5 fruit fly cellular contexts compared by ENCODE assay signal in the genomic region with DNA sequence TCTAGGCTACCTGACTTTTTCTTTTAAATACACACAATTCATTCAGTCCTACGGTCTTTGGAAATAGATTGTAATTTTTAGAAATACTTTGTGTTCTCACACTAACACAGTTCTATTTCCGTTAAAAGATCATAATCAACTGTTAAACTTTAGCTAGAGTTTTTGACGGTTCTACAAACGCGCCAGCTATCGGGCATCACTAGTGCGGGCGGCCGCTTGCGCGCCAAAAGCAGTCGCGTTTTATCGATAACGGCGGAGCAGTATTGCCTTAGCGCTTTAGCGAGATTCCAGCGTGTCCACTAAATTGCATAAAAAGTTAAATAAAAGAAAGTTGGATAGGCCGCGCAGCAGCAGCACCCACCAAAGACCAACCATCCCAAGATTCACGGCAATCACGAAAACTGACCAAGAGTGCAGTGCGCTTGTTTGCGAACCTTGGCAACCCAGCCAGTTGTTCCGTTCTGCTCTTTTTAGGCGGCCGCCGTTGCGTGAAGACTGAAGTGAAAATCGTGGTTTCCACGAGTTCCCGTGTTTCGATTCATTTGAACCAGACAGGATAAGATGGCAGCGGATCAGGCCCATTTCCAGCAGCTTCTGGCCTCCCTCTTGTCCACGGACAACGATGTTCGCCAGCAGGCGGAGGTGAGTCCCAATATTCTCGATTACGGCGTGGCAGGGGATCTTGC.
TF ChIP-seq lines count a peak whose summit lies in the region.

A gene (plus strand): TSS at position 51 of the 686 bp plus-strand sequence.

TF ChIP-seq in whole organism, adult, 20 proteins besides CTCF, POLR2A, EP300 and RAD21 (continued from another document):
- TF ChIP-seq tj (GFP tag; optimal IDR thresholded peaks at IDR 0.05; lab: Kevin White, UChicago): peak; percentile 57
- TF ChIP-seq pad (GFP tag; optimal IDR thresholded peaks at IDR 0.05; lab: Kevin White, UChicago): peak; percentile 24
- TF ChIP-seq CG1620 (GFP tag; optimal IDR thresholded peaks at IDR 0.05; lab: Kevin White, UChicago): peak; percentile 81
- peak; percentile 86 for TF ChIP-seq Mnt (GFP tag; optimal IDR thresholded peaks at IDR 0.05; lab: Kevin White, UChicago)

TF ChIP-seq in whole organism, embryonic, 481 proteins besides CTCF, POLR2A, EP300 and RAD21 (continued from another document and continues in another):
- peak; percentile 76 for TF ChIP-seq tin (GFP tag; optimal IDR thresholded peaks at IDR 0.05; lab: Kevin White, UChicago)
- peak; percentile 81 for TF ChIP-seq Sry-δ (GFP tag; optimal IDR thresholded peaks at IDR 0.05; lab: Kevin White, UChicago)
- TF ChIP-seq CG1647 (GFP tag; optimal IDR thresholded peaks at IDR 0.05; lab: Kevin White, UChicago): peak; percentile 63
- peak; percentile 23; the same call in 1 of the 2 replicates for TF ChIP-seq CG4360 (GFP tag; IDR thresholded peaks at IDR 0.05; lab: Robert Waterston, UW)
- peak; percentile 59 for TF ChIP-seq ERR (GFP tag; optimal IDR thresholded peaks at IDR 0.05; lab: Kevin White, UChicago)
- no peak for TF ChIP-seq CG18599 (GFP tag; optimal IDR thresholded peaks at IDR 0.05; lab: Kevin White, UChicago)
- peak; percentile 46; the same call in 1 of the 2 replicates for TF ChIP-seq CG31441 (GFP tag; IDR thresholded peaks at IDR 0.05; lab: Robert Waterston, UW)
- peak; percentile 80 for TF ChIP-seq HmgD (GFP tag; optimal IDR thresholded peaks at IDR 0.05; lab: Kevin White, UChicago)
- TF ChIP-seq Med (GFP tag; lab: Kevin White, UChicago): peak; percentile 98
- peak; percentile 60 for TF ChIP-seq CG8388 (GFP tag; optimal IDR thresholded peaks at IDR 0.05; lab: Kevin White, UChicago)
- peak; percentile 42 for TF ChIP-seq Fer2 (tag; optimal IDR thresholded peaks at IDR 0.05; lab: Kevin White, UChicago)
- no peak for TF ChIP-seq fd102C (GFP tag; optimal IDR thresholded peaks at IDR 0.05; lab: Kevin White, UChicago)
- peak; percentile 69; the same call in 1 of the 2 replicates for TF ChIP-seq Adf1 (GFP tag; IDR thresholded peaks at IDR 0.05; lab: Robert Waterston, UW)
- no peak for TF ChIP-seq sqz (GFP tag; optimal IDR thresholded peaks at IDR 0.05; lab: Kevin White, UChicago)
- TF ChIP-seq cato (GFP tag; optimal IDR thresholded peaks at IDR 0.05; lab: Kevin White, UChicago; ENCODE audit: borderline replicate concordance): peak; percentile 28
- TF ChIP-seq nmo (GFP tag; optimal IDR thresholded peaks at IDR 0.05; lab: Kevin White, UChicago): peak; percentile 69
- TF ChIP-seq zen (tag; optimal IDR thresholded peaks at IDR 0.05; lab: Kevin White, UChicago): no peak
- TF ChIP-seq da (GFP tag; optimal IDR thresholded peaks at IDR 0.05; lab: Kevin White, UChicago): no peak
- peak; percentile 32 for TF ChIP-seq salm (tag; optimal IDR thresholded peaks at IDR 0.05; lab: Kevin White, UChicago)
- peak; percentile 47 for TF ChIP-seq stwl (tag; optimal IDR thresholded peaks at IDR 0.05; lab: Kevin White, UChicago)
- peak; percentile 28 for TF ChIP-seq fd96Cb (tag; optimal IDR thresholded peaks at IDR 0.05; lab: Kevin White, UChicago)
- TF ChIP-seq pum (GFP tag; optimal IDR thresholded peaks at IDR 0.05; lab: Kevin White, UChicago): peak; percentile 77
- peak; percentile 66 for TF ChIP-seq CG2712 (tag; optimal IDR thresholded peaks at IDR 0.05; lab: Kevin White, UChicago)
- peak; percentile 53 for TF ChIP-seq CG12744 (GFP tag; optimal IDR thresholded peaks at IDR 0.05; lab: Kevin White, UChicago)
- peak; percentile 36 for TF ChIP-seq TFAM (GFP tag; optimal IDR thresholded peaks at IDR 0.05; lab: Kevin White, UChicago)
- peak; percentile 5 for TF ChIP-seq CG15696 (tag; optimal IDR thresholded peaks at IDR 0.05; lab: Kevin White, UChicago)
- TF ChIP-seq ind (GFP tag; optimal IDR thresholded peaks at IDR 0.05; lab: Kevin White, UChicago): peak; percentile 80
- TF ChIP-seq CG3838 (GFP tag; optimal IDR thresholded peaks at IDR 0.05; lab: Kevin White, UChicago): peak; percentile 11
- no peak for TF ChIP-seq kah (GFP tag; optimal IDR thresholded peaks at IDR 0.05; lab: Kevin White, UChicago)

TF ChIP-seq in whole organism, prepupa, 60 proteins besides CTCF, POLR2A, EP300 and RAD21 (continued from another document and continues in another):
- peak in 1 of 2 experiments; percentile 60 for TF ChIP-seq salr (GFP tag; optimal IDR thresholded peaks at IDR 0.05; lab: Kevin White, UChicago)
- TF ChIP-seq CG1621 (tag; optimal IDR thresholded peaks at IDR 0.05; lab: Kevin White, UChicago): peak; percentile 81
- TF ChIP-seq eg (GFP tag; IDR thresholded peaks at IDR 0.05; lab: Robert Waterston, UW): peak; percentile 84
- TF ChIP-seq pdm3 (GFP tag; optimal IDR thresholded peaks at IDR 0.05; lab: Kevin White, UChicago): peak; percentile 85
- peak; percentile 76 for TF ChIP-seq Hr39 (GFP tag; optimal IDR thresholded peaks at IDR 0.05; lab: Kevin White, UChicago)
- TF ChIP-seq CG3919 (GFP tag; optimal IDR thresholded peaks at IDR 0.05; lab: Kevin White, UChicago): no peak
- TF ChIP-seq Ets21C (GFP tag; optimal IDR thresholded peaks at IDR 0.05; lab: Kevin White, UChicago): peak; percentile 66
- peak; percentile 82 for TF ChIP-seq lz (GFP tag; optimal IDR thresholded peaks at IDR 0.05; lab: Kevin White, UChicago)
- no peak for TF ChIP-seq fkh (GFP tag; optimal IDR thresholded peaks at IDR 0.05; lab: Kevin White, UChicago)
- peak; percentile 79 for TF ChIP-seq topi (GFP tag; optimal IDR thresholded peaks at IDR 0.05; lab: Kevin White, UChicago)
- TF ChIP-seq Blimp-1 (GFP tag; optimal IDR thresholded peaks at IDR 0.05; lab: Kevin White, UChicago): no peak
- TF ChIP-seq CG10631 (GFP tag; optimal IDR thresholded peaks at IDR 0.05; lab: Kevin White, UChicago): no peak
- no peak; the same call in 1 of the 2 replicates for TF ChIP-seq Gug (GFP tag; IDR thresholded peaks at IDR 0.05; lab: Robert Waterston, UW)
- peak; percentile 77 for TF ChIP-seq acj6 (GFP tag; optimal IDR thresholded peaks at IDR 0.05; lab: Kevin White, UChicago)
- TF ChIP-seq CG32006 (GFP tag; optimal IDR thresholded peaks at IDR 0.05; lab: Kevin White, UChicago): no peak
- peak; percentile 3 for TF ChIP-seq Lpt (GFP tag; optimal IDR thresholded peaks at IDR 0.05; lab: Kevin White, UChicago)
- peak; percentile 75 for TF ChIP-seq CG34406 (GFP tag; optimal IDR thresholded peaks at IDR 0.05; lab: Kevin White, UChicago)
- TF ChIP-seq Met (GFP tag; optimal IDR thresholded peaks at IDR 0.05; lab: Kevin White, UChicago): peak; percentile 78
- peak; percentile 81 for TF ChIP-seq achi (GFP tag; optimal IDR thresholded peaks at IDR 0.05; lab: Kevin White, UChicago)
- TF ChIP-seq dac (GFP tag; optimal IDR thresholded peaks at IDR 0.05; lab: Kevin White, UChicago): peak; percentile 61
- no peak for TF ChIP-seq fd85E (GFP tag; optimal IDR thresholded peaks at IDR 0.05; lab: Kevin White, UChicago)
- no peak for TF ChIP-seq spab (GFP tag; optimal IDR thresholded peaks at IDR 0.05; lab: Kevin White, UChicago)
- peak; percentile 47 for TF ChIP-seq Sox15 (GFP tag; optimal IDR thresholded peaks at IDR 0.05; lab: Kevin White, UChicago)
- TF ChIP-seq CG11294 (GFP tag; IDR thresholded peaks at IDR 0.05; lab: Robert Waterston, UW): peak; percentile 49; the same call in 1 of the 2 replicates
- TF ChIP-seq net (GFP tag; optimal IDR thresholded peaks at IDR 0.05; lab: Kevin White, UChicago): peak; percentile 81
- TF ChIP-seq Sox102F (GFP tag; optimal IDR thresholded peaks at IDR 0.05; lab: Kevin White, UChicago): peak; percentile 75
- TF ChIP-seq OdsH (GFP tag; optimal IDR thresholded peaks at IDR 0.05; lab: Kevin White, UChicago): peak; percentile 77
- peak; percentile 87 for TF ChIP-seq Sox14 (GFP tag; optimal IDR thresholded peaks at IDR 0.05; lab: Kevin White, UChicago)
- TF ChIP-seq dsx (GFP tag; optimal IDR thresholded peaks at IDR 0.05; lab: Kevin White, UChicago; ENCODE audit: poor library complexity, severe bottlenecking): no peak
- no peak for TF ChIP-seq CG9139 (GFP tag; optimal IDR thresholded peaks at IDR 0.05; lab: Kevin White, UChicago)

TF ChIP-seq in whole organism, pupa, 21 proteins besides CTCF, POLR2A, EP300 and RAD21 (continued from another document):
- TF ChIP-seq CG32121 (GFP tag; IDR thresholded peaks at IDR 0.05; lab: Robert Waterston, UW) (peak; percentile 73), gl (tag; optimal IDR thresholded peaks at IDR 0.05; lab: Kevin White, UChicago) (peak; percentile 27), EcR (GFP tag; optimal IDR thresholded peaks at IDR 0.05; lab: Kevin White, UChicago) (peak; percentile 2)

TF ChIP-seq in whole organism, wandering third instar larva, 38 proteins besides CTCF, POLR2A, EP300 and RAD21 (continued from another document):
- no peak for TF ChIP-seq dl (GFP tag; optimal IDR thresholded peaks at IDR 0.05; lab: Kevin White, UChicago; ENCODE audit: insufficient read depth in 1 of 2, partially characterized antibody in 2 of 2)
- peak; percentile 80 for TF ChIP-seq ey (GFP tag; optimal IDR thresholded peaks at IDR 0.05; lab: Kevin White, UChicago)
- peak; percentile 88 for TF ChIP-seq Myc (optimal IDR thresholded peaks at IDR 0.05; lab: Kevin White, UChicago)
- no peak for TF ChIP-seq Dfd (GFP tag; optimal IDR thresholded peaks at IDR 0.05; lab: Kevin White, UChicago)
- no peak for TF ChIP-seq Vsx2 (GFP tag; optimal IDR thresholded peaks at IDR 0.05; lab: Kevin White, UChicago; ENCODE audit: partially characterized antibody)
- no peak for TF ChIP-seq Abd-B (GFP tag; optimal IDR thresholded peaks at IDR 0.05; lab: Kevin White, UChicago)
- TF ChIP-seq Dif (GFP tag; optimal IDR thresholded peaks at IDR 0.05; lab: Kevin White, UChicago; ENCODE audit: partially characterized antibody): no peak
- no peak for TF ChIP-seq Hnf4 (GFP tag; optimal IDR thresholded peaks at IDR 0.05; lab: Kevin White, UChicago)
- TF ChIP-seq tai (GFP tag; optimal IDR thresholded peaks at IDR 0.05; lab: Kevin White, UChicago): no peak
- TF ChIP-seq jim (GFP tag; optimal IDR thresholded peaks at IDR 0.05; lab: Kevin White, UChicago): no peak
- TF ChIP-seq h (GFP tag; optimal IDR thresholded peaks at IDR 0.05; lab: Kevin White, UChicago): peak; percentile 82
- no peak for TF ChIP-seq Hr78 (GFP tag; optimal IDR thresholded peaks at IDR 0.05; lab: Kevin White, UChicago)
- TF ChIP-seq rgr (GFP tag; optimal IDR thresholded peaks at IDR 0.05; lab: Kevin White, UChicago): peak; percentile 85
- peak; percentile 65 for TF ChIP-seq woc (GFP tag; optimal IDR thresholded peaks at IDR 0.05; lab: Kevin White, UChicago)
- TF ChIP-seq psq (GFP tag; optimal IDR thresholded peaks at IDR 0.05; lab: Kevin White, UChicago): no peak
- no peak for TF ChIP-seq dsf (GFP tag; optimal IDR thresholded peaks at IDR 0.05; lab: Kevin White, UChicago; ENCODE audit: borderline replicate concordance)
- TF ChIP-seq Hr83 (GFP tag; optimal IDR thresholded peaks at IDR 0.05; lab: Kevin White, UChicago; ENCODE audit: poor library complexity, severe bottlenecking): peak; percentile 80
- TF ChIP-seq br (GFP tag; optimal IDR thresholded peaks at IDR 0.05; lab: Kevin White, UChicago): peak; percentile 80
